Fruit fly (Drosophila melanogaster) whole organism, embryonic: Measurements from ENCODE around the gene CG14220.

ENCODE experiments used
- Ada2b ChIP-seq: fragments of 200-800 bp; sonication (Bioruptor generic); IDR thresholded peaks from 2 replicates; pipeline ENCODE4 v1.3.6; 2022; ENCODE audit warnings: missing biosample characterization, missing genetic modification characterization
- Awh ChIP-seq: fragments of 200-800 bp; sonication (Bioruptor generic); IDR thresholded peaks from 2 replicates; pipeline ENCODE4, ENCODE4 v1.3.6; 2022; ENCODE audit warnings: missing biosample characterization, missing genetic modification characterization
- CG10543 ChIP-seq: fragments of 200-800 bp; sonication (Bioruptor generic); optimal IDR thresholded peaks from 3 replicates; lab custom pipeline; 2017; ENCODE audit warnings: missing biosample characterization, mild to moderate bottlenecking, missing genetic modification characterization, moderate library complexity
- CG12659 ChIP-seq: fragments of 200-800 bp; sonication (Bioruptor generic); optimal IDR thresholded peaks from 3 replicates; lab custom pipeline; 2017; ENCODE audit warnings: mild to moderate bottlenecking, missing biosample characterization, missing genetic modification reagents, missing genetic modification characterization
- CG13894 ChIP-seq: fragments of 200-800 bp; sonication (Bioruptor generic); optimal IDR thresholded peaks from 3 replicates; lab custom pipeline; 2018; ENCODE audit warnings: missing biosample characterization, mild to moderate bottlenecking, missing genetic modification characterization, moderate library complexity
- CG14860 ChIP-seq: fragments of 200-800 bp; sonication (Bioruptor generic); IDR thresholded peaks from 3 replicates; pipeline ENCODE4 v1.3.6; 2022; ENCODE audit warnings: missing biosample characterization, missing genetic modification characterization; ENCODE audit not compliant: partially characterized antibody
- CG15514 ChIP-seq: fragments of 200-800 bp; sonication (Bioruptor generic); optimal IDR thresholded peaks from 3 replicates; lab custom pipeline; 2017; ENCODE audit warnings: missing biosample characterization, missing genetic modification characterization, mild to moderate bottlenecking, moderate library complexity, missing genetic modification reagents
- CG2678 ChIP-seq: fragments of 200-800 bp; sonication (Bioruptor generic); optimal IDR thresholded peaks from 3 replicates; lab custom pipeline; 2019; ENCODE audit warnings: missing biosample characterization, mild to moderate bottlenecking, missing genetic modification characterization, moderate library complexity
- CG34224 ChIP-seq: fragments of 200-800 bp; sonication (Bioruptor generic); IDR thresholded peaks from 3 replicates; pipeline ENCODE4 v1.3.6; 2022; ENCODE audit warnings: missing biosample characterization, missing genetic modification characterization; ENCODE audit not compliant: partially characterized antibody
- CG34376 ChIP-seq: fragments of 200-800 bp; sonication (Bioruptor generic); optimal IDR thresholded peaks from 2 replicates; lab custom pipeline; 2018; ENCODE audit warnings: missing biosample characterization, mild to moderate bottlenecking, missing genetic modification characterization
- CG6272 ChIP-seq: fragments of 200-800 bp; sonication (Bioruptor generic); IDR thresholded peaks from 2 replicates; pipeline ENCODE4 v1.3.6; 2022; ENCODE audit warnings: missing biosample characterization, missing genetic modification characterization
- CG6791 ChIP-seq: fragments of 200-800 bp; sonication (Bioruptor generic); IDR thresholded peaks from 3 replicates; pipeline ENCODE4 v1.3.6; 2022; ENCODE audit warnings: missing biosample characterization, missing genetic modification characterization; ENCODE audit not compliant: partially characterized antibody
- CG8388 ChIP-seq: fragments of 200-800 bp; sonication (Bioruptor generic); optimal IDR thresholded peaks from 2 replicates; lab custom pipeline; 2019; ENCODE audit warnings: missing biosample characterization, mild to moderate bottlenecking, missing genetic modification characterization, moderate library complexity
- CrebB ChIP-seq: fragments of 200-800 bp; sonication (Bioruptor generic); optimal IDR thresholded peaks from 3 replicates; lab custom pipeline; 2018; ENCODE audit warnings: missing biosample characterization, mild to moderate bottlenecking, missing genetic modification characterization
- ERR ChIP-seq: fragments of 200-800 bp; sonication (Bioruptor generic); optimal IDR thresholded peaks from 2 replicates; lab custom pipeline; 2016; ENCODE audit warnings: missing biosample characterization, missing genetic modification characterization
- HmgD ChIP-seq: fragments of 200-800 bp; sonication (Bioruptor generic); optimal IDR thresholded peaks from 3 replicates; lab custom pipeline; 2016; ENCODE audit warnings: missing biosample characterization, missing genetic modification characterization
- Hr78 ChIP-seq, 2 experiments: fragments of 200-800 bp in 1 of 2; fragments of >200 bp in 1 of 2; sonication (Bioruptor generic) in 1 of 2; optimal IDR thresholded peaks; 2 replicates each; lab custom pipeline; 2017 to 2019; ENCODE audit warnings: missing biosample characterization in 2 of 2, missing genetic modification characterization in 2 of 2, mild to moderate bottlenecking in 1 of 2, moderate library complexity in 1 of 2
- Med ChIP-seq: fragments of 200-800 bp; sonication (Bioruptor generic); peaks from one replicate; lab custom pipeline; 2016; ENCODE audit warnings: missing biosample characterization, missing genetic modification characterization, mild to moderate bottlenecking, inconsistent platforms, moderate library complexity
- abd-A ChIP-seq: fragments of 200-800 bp; sonication (Bioruptor generic); optimal IDR thresholded peaks from 3 replicates; lab custom pipeline; 2019; ENCODE audit warnings: missing biosample characterization, mild to moderate bottlenecking, missing genetic modification characterization, moderate library complexity
- ara ChIP-seq: fragments of 200-800 bp; sonication (Bioruptor generic); IDR thresholded peaks from 2 replicates; pipeline ENCODE4 v1.3.6; 2022; ENCODE audit warnings: missing biosample characterization, missing genetic modification characterization
- bab2 ChIP-seq: fragments of 200-800 bp; sonication (Bioruptor generic); optimal IDR thresholded peaks from 2 replicates; lab custom pipeline; 2016; ENCODE audit warnings: missing biosample characterization, missing genetic modification characterization
- bbx ChIP-seq: fragments of 200-800 bp; sonication (Bioruptor generic); IDR thresholded peaks from 2 replicates; pipeline ENCODE4 v1.3.6; 2022; ENCODE audit warnings: missing biosample characterization, missing genetic modification characterization; ENCODE audit not compliant: partially characterized antibody
- chinmo ChIP-seq: fragments of 200-800 bp; sonication (Bioruptor generic); IDR thresholded peaks from 4 replicates; pipeline ENCODE4 v1.3.6; 2022; ENCODE audit warnings: missing biosample characterization, missing genetic modification characterization; ENCODE audit not compliant: partially characterized antibody
- ci ChIP-seq: fragments of 200-800 bp; sonication (Bioruptor generic); IDR thresholded peaks from 3 replicates; pipeline ENCODE4 v1.3.6; 2022; ENCODE audit warnings: missing biosample characterization, missing genetic modification characterization
- crol ChIP-seq: fragments of 200-800 bp; sonication (Bioruptor generic); IDR thresholded peaks from 2 replicates; pipeline ENCODE4 v1.3.6; 2022; ENCODE audit warnings: missing biosample characterization, missing genetic modification characterization
- dmrt99B ChIP-seq: fragments of 200-800 bp; sonication (Bioruptor generic); optimal IDR thresholded peaks from 2 replicates; lab custom pipeline; 2018; ENCODE audit warnings: missing biosample characterization, mild to moderate bottlenecking, missing genetic modification characterization, moderate library complexity
- dysf ChIP-seq: fragments of 200-800 bp; sonication (Bioruptor generic); IDR thresholded peaks from 3 replicates; pipeline ENCODE4 v1.3.6; 2022; ENCODE audit warnings: missing biosample characterization, missing genetic modification characterization
- ftz-f1 ChIP-seq: fragments of 200-800 bp; sonication (Bioruptor generic); optimal IDR thresholded peaks from 2 replicates; lab custom pipeline; 2016; ENCODE audit warnings: missing biosample characterization, missing genetic modification characterization
- gcm ChIP-seq: fragments of 200-800 bp; sonication (Bioruptor generic); optimal IDR thresholded peaks from 2 replicates; lab custom pipeline; 2019; ENCODE audit warnings: missing biosample characterization, mild to moderate bottlenecking, missing genetic modification characterization, moderate library complexity
- grn ChIP-seq: fragments of 200-800 bp; sonication (Bioruptor generic); optimal IDR thresholded peaks from 3 replicates; lab custom pipeline; 2017; ENCODE audit warnings: missing biosample characterization, missing genetic modification characterization
- pum ChIP-seq: fragments of 200-800 bp; sonication (Bioruptor generic); optimal IDR thresholded peaks from 2 replicates; lab custom pipeline; 2016; ENCODE audit warnings: missing biosample characterization, missing genetic modification characterization
- row ChIP-seq: fragments of 200-800 bp; sonication (Bioruptor generic); IDR thresholded peaks from 3 replicates; pipeline ENCODE4 v1.3.6; 2022; ENCODE audit warnings: missing biosample characterization, missing genetic modification characterization
- run ChIP-seq: fragments of 200-800 bp; sonication (Bioruptor generic); optimal IDR thresholded peaks from 3 replicates; lab custom pipeline; 2018; ENCODE audit warnings: missing biosample characterization, mild to moderate bottlenecking, missing genetic modification characterization
- sug ChIP-seq: fragments of 200-800 bp; optimal IDR thresholded peaks from 2 replicates; lab custom pipeline; 2019; ENCODE audit warnings: missing biosample characterization, mild to moderate bottlenecking, missing genetic modification characterization, moderate library complexity
- tgo ChIP-seq: fragments of 200-800 bp; sonication (Bioruptor generic); IDR thresholded peaks from 3 replicates; pipeline ENCODE4 v1.3.6; 2022; ENCODE audit warnings: missing biosample characterization, missing genetic modification characterization
- unpg ChIP-seq: fragments of 200-800 bp; sonication (Bioruptor generic); optimal IDR thresholded peaks from 3 replicates; lab custom pipeline; 2018; ENCODE audit warnings: missing biosample characterization, mild to moderate bottlenecking, missing genetic modification characterization, moderate library complexity
- zf30C ChIP-seq: fragments of 200-800 bp; sonication (Bioruptor generic); optimal IDR thresholded peaks from 3 replicates; lab custom pipeline; 2018; ENCODE audit warnings: missing biosample characterization, mild to moderate bottlenecking, missing genetic modification characterization
- zfh2 ChIP-seq: fragments of 200-800 bp; sonication (Bioruptor generic); optimal IDR thresholded peaks from 2 replicates; lab custom pipeline; 2016; ENCODE audit warnings: missing biosample characterization, missing genetic modification characterization

Gene CG14220

dm6 chrX:19608042-19608609, 6.5 kb upstream of the CG14220 start (continued):
- TF ChIP-seq sug (tag; lab: Kevin White, UChicago) (peak; percentile 76), abd-A (tag; lab: Kevin White, UChicago) (no peak), CG13894 (peak; percentile 29), bab2 (GFP tag; lab: Kevin White, UChicago) (no peak), CG34376 (GFP tag; lab: Kevin White, UChicago) (peak; percentile 86), CG6791 (GFP tag; lab: Robert Waterston, UW) (peak; percentile 72; the same call in 2 of the 3 replicates), CG10543 (GFP tag; lab: Kevin White, UChicago) (peak; percentile 82), CrebB (tag; lab: Kevin White, UChicago) (peak; percentile 15), crol (peak; percentile 61), ftz-f1 (peak; percentile 83), bbx (GFP tag; lab: Robert Waterston, UW) (0 out of 2 replicates have a peak, but pooled peaks have one; percentile 10), zf30C (peak; percentile 31), ERR (peak; percentile 27), CG2678 (tag; lab: Kevin White, UChicago) (peak; percentile 20), CG6272 (GFP tag; lab: Robert Waterston, UW) (no peak), HmgD (no peak), chinmo (GFP tag; lab: Robert Waterston, UW) (peak; percentile 87; the same call in 1 of the 4 replicates), CG34224 (GFP tag; lab: Robert Waterston, UW) (peak; percentile 35; the same call in 2 of the 3 replicates), Awh (GFP tag; lab: Robert Waterston, UW) (peak; percentile 72)
- TF ChIP-seq, all 482 proteins: peak for 79

- TF ChIP-seq CG14860 (GFP tag; lab: Robert Waterston, UW) (no peak), grn (no peak), CG8388 (GFP tag; lab: Kevin White, UChicago) (peak; percentile 70), Hr78 (GFP tag; optimal IDR thresholded peaks at IDR 0.05; lab: Kevin White, UChicago) (peak in 1 of 2 experiments; percentile 93), row (GFP tag; lab: Robert Waterston, UW) (0 out of 3 replicates have a peak, but pooled peaks have one; percentile 17), CG12659 (no peak), Ada2b (GFP tag; lab: Robert Waterston, UW) (no peak), pum (GFP tag; lab: Kevin White, UChicago) (no peak), unpg (no peak), Med (GFP tag; lab: Kevin White, UChicago) (peak; percentile 42), tgo (GFP tag; lab: Robert Waterston, UW) (no peak), ara (GFP tag; lab: Robert Waterston, UW) (no peak), CG15514 (GFP tag; lab: Kevin White, UChicago) (peak; percentile 8), CG10543 (GFP tag; lab: Kevin White, UChicago) (no peak), gcm (GFP tag; lab: Kevin White, UChicago) (no peak), dysf (no peak), abd-A (tag; lab: Kevin White, UChicago) (no peak), zfh2 (GFP tag; lab: Kevin White, UChicago) (no peak), ERR (no peak), dmrt99B (tag; lab: Kevin White, UChicago) (no peak), run (no peak), ci (GFP tag; lab: Robert Waterston, UW) (0 out of 3 replicates have a peak, but pooled peaks have one; percentile 18)
Measured at dm6 chrX:19606971-19607370, 5.3 kb upstream of the CG14220 start.
